Fruit fly (Drosophila melanogaster) whole organism, embryonic: ENCODE results near the gene CG45073.
A peak's percentile ranks its signal among the peaks of the same experiment; 100 is the strongest.

Source experiments
- BEAF-32 ChIP-seq: fragments of 200-800 bp; sonication (Bioruptor generic); optimal IDR thresholded peaks from 3 replicates; lab custom pipeline; 2017; ENCODE audit warnings: missing biosample characterization, missing genetic modification characterization, mild to moderate bottlenecking, moderate library complexity, missing genetic modification reagents
- CG11723 ChIP-seq: fragments of 200-800 bp; sonication (Bioruptor generic); optimal IDR thresholded peaks from 2 replicates; lab custom pipeline; 2017; ENCODE audit warnings: missing biosample characterization, mild to moderate bottlenecking, missing genetic modification characterization
- CG12104 ChIP-seq: fragments of 200-800 bp; sonication (Bioruptor generic); optimal IDR thresholded peaks from 3 replicates; lab custom pipeline; 2016; ENCODE audit warnings: missing biosample characterization, missing genetic modification characterization
- CG13123 ChIP-seq: fragments of 200-800 bp; sonication (Bioruptor generic); optimal IDR thresholded peaks from 2 replicates; lab custom pipeline; 2016; ENCODE audit warnings: missing biosample characterization, missing genetic modification characterization
- CG14860 ChIP-seq: fragments of 200-800 bp; sonication (Bioruptor generic); IDR thresholded peaks from 3 replicates; pipeline ENCODE4 v1.3.6; 2022; ENCODE audit warnings: missing biosample characterization, missing genetic modification characterization; ENCODE audit not compliant: partially characterized antibody
- CG15011 ChIP-seq: fragments of 200-800 bp; sonication (Bioruptor generic); optimal IDR thresholded peaks from 3 replicates; lab custom pipeline; 2018; ENCODE audit warnings: missing biosample characterization, mild to moderate bottlenecking, missing genetic modification characterization
- CG1602 ChIP-seq: fragments of 200-800 bp; sonication (Bioruptor generic); optimal IDR thresholded peaks from 3 replicates; lab custom pipeline; 2016; ENCODE audit warnings: missing biosample characterization, missing genetic modification characterization
- CG16779 ChIP-seq: fragments of 200-800 bp; sonication (Bioruptor generic); IDR thresholded peaks from 2 replicates; pipeline ENCODE4 v1.3.6; 2022; ENCODE audit warnings: missing biosample characterization, missing genetic modification characterization
- CG2116 ChIP-seq: fragments of 200-800 bp; sonication (Bioruptor generic); optimal IDR thresholded peaks from 3 replicates; lab custom pipeline; 2018; ENCODE audit warnings: missing biosample characterization, mild to moderate bottlenecking, missing genetic modification characterization
- CG32772 ChIP-seq: fragments of 200-800 bp; sonication (Bioruptor generic); IDR thresholded peaks from 2 replicates; pipeline ENCODE4 v1.3.6; 2022; ENCODE audit warnings: missing biosample characterization, missing genetic modification characterization
- CG3281 ChIP-seq: fragments of 200-800 bp; sonication (Bioruptor generic); optimal IDR thresholded peaks from 3 replicates; lab custom pipeline; 2017; ENCODE audit warnings: missing biosample characterization, mild to moderate bottlenecking, missing genetic modification characterization
- CG34224 ChIP-seq: fragments of 200-800 bp; sonication (Bioruptor generic); IDR thresholded peaks from 3 replicates; pipeline ENCODE4 v1.3.6; 2022; ENCODE audit warnings: missing biosample characterization, missing genetic modification characterization; ENCODE audit not compliant: partially characterized antibody
- CG3726 ChIP-seq: fragments of 200-800 bp; sonication (Bioruptor generic); IDR thresholded peaks from 3 replicates; pipeline ENCODE4, ENCODE4 v1.3.6; 2022; ENCODE audit warnings: missing biosample characterization, missing genetic modification characterization
- CG3995 ChIP-seq: fragments of 200-800 bp; sonication (Bioruptor generic); optimal IDR thresholded peaks from 3 replicates; lab custom pipeline; 2016; ENCODE audit warnings: missing biosample characterization, missing genetic modification characterization
- CG42726 ChIP-seq: fragments of 200-800 bp; sonication (Bioruptor generic); IDR thresholded peaks from 2 replicates; pipeline ENCODE4 v1.3.6; 2022; ENCODE audit warnings: missing biosample characterization, missing genetic modification characterization; ENCODE audit not compliant: partially characterized antibody
- CG6175 ChIP-seq: fragments of 200-800 bp; sonication (Bioruptor generic); IDR thresholded peaks from 3 replicates; pipeline ENCODE4 v1.3.6; 2022; ENCODE audit warnings: missing biosample characterization, missing genetic modification characterization
- Doc2 ChIP-seq: fragments of 200-800 bp; sonication (Bioruptor generic); IDR thresholded peaks from 2 replicates; pipeline ENCODE4 v1.3.6; 2022; ENCODE audit warnings: missing biosample characterization, missing genetic modification characterization
- Dp ChIP-seq: fragments of 200-800 bp; sonication (Bioruptor generic); optimal IDR thresholded peaks from 2 replicates; lab custom pipeline; 2018; ENCODE audit warnings: missing biosample characterization, mild to moderate bottlenecking, missing genetic modification characterization, moderate library complexity
- Hr78 ChIP-seq, 2 experiments: fragments of 200-800 bp in 1 of 2; fragments of >200 bp in 1 of 2; sonication (Bioruptor generic) in 1 of 2; optimal IDR thresholded peaks; 2 replicates each; lab custom pipeline; 2017 to 2019; ENCODE audit warnings: missing biosample characterization in 2 of 2, missing genetic modification characterization in 2 of 2, mild to moderate bottlenecking in 1 of 2, moderate library complexity in 1 of 2
- MTF-1 ChIP-seq: fragments of 200-800 bp; sonication (Bioruptor generic); optimal IDR thresholded peaks from 2 replicates; lab custom pipeline; 2018; ENCODE audit warnings: missing biosample characterization, mild to moderate bottlenecking, missing genetic modification characterization, borderline replicate concordance
- Myb ChIP-seq: fragments of 200-800 bp; sonication (Bioruptor generic); optimal IDR thresholded peaks from 2 replicates; lab custom pipeline; 2016; ENCODE audit warnings: missing biosample characterization, missing genetic modification characterization
- Nf-YA ChIP-seq: fragments of 200-800 bp; sonication (Bioruptor generic); IDR thresholded peaks from 2 replicates; pipeline ENCODE4 v1.3.6; 2022; ENCODE audit warnings: missing biosample characterization, missing genetic modification characterization
- Opbp ChIP-seq: fragments of 200-800 bp; sonication (Bioruptor generic); IDR thresholded peaks from 3 replicates; pipeline ENCODE4 v1.3.6; 2022; ENCODE audit warnings: missing biosample characterization, missing genetic modification characterization; ENCODE audit not compliant: partially characterized antibody
- Six4 ChIP-seq: fragments of 200-800 bp; sonication (Bioruptor generic); optimal IDR thresholded peaks from 2 replicates; lab custom pipeline; 2016; ENCODE audit warnings: missing biosample characterization, missing genetic modification characterization
- Sox100B ChIP-seq: fragments of 200-800 bp; sonication (Bioruptor generic); optimal IDR thresholded peaks from 3 replicates; lab custom pipeline; 2018; ENCODE audit warnings: missing biosample characterization, mild to moderate bottlenecking, missing genetic modification characterization
- aop ChIP-seq: fragments of 200-800 bp; sonication (Bioruptor generic); IDR thresholded peaks from 2 replicates; pipeline ENCODE4 v1.3.6; 2022; ENCODE audit warnings: missing biosample characterization, missing genetic modification characterization
- da ChIP-seq: fragments of 200-800 bp; sonication (Bioruptor generic); optimal IDR thresholded peaks from 2 replicates; lab custom pipeline; 2016; ENCODE audit warnings: missing biosample characterization, missing genetic modification characterization
- disco-r ChIP-seq: fragments of 200-800 bp; sonication (Bioruptor generic); optimal IDR thresholded peaks from 2 replicates; lab custom pipeline; 2016; ENCODE audit warnings: missing biosample characterization, missing genetic modification characterization
- dpn ChIP-seq, 2 experiments: fragments of 200-800 bp; sonication (Bioruptor generic); optimal IDR thresholded peaks; 3 replicates each; lab custom pipeline; 2016; ENCODE audit warnings: missing biosample characterization in 2 of 2, missing genetic modification characterization in 2 of 2
- gfzf ChIP-seq: fragments of 200-800 bp; sonication (Bioruptor generic); optimal IDR thresholded peaks from 2 replicates; lab custom pipeline; 2016; ENCODE audit warnings: missing biosample characterization, mild to moderate bottlenecking, missing genetic modification characterization, moderate library complexity
- gro ChIP-seq: fragments of 200-800 bp; sonication (Bioruptor generic); optimal IDR thresholded peaks from 2 replicates; lab custom pipeline; 2016; ENCODE audit warnings: missing biosample characterization, missing genetic modification characterization
- hkb ChIP-seq, 2 experiments: fragments of 200-800 bp in 1 of 2; fragments of >200 bp in 1 of 2; sonication (Bioruptor generic) in 1 of 2; IDR thresholded peaks in 1 of 2; optimal IDR thresholded peaks in 1 of 2; 2 replicates each; pipeline versions ENCODE4 v1.3.6 to Lab custom; 2017 to 2022; ENCODE audit warnings: missing biosample characterization in 1 of 2, missing genetic modification characterization in 1 of 2
- lov ChIP-seq, 2 experiments: fragments of 200-800 bp in 1 of 2; fragments of >200 bp in 1 of 2; sonication (Bioruptor generic) in 1 of 2; IDR thresholded peaks in 1 of 2; optimal IDR thresholded peaks in 1 of 2; 2 replicates in 1 of 2; 3 replicates in 1 of 2; pipeline versions ENCODE4 v1.3.6 to Lab custom; 2017 to 2022; ENCODE audit warnings: missing biosample characterization in 1 of 2, missing genetic modification characterization in 1 of 2
- phol ChIP-seq: fragments of 200-800 bp; sonication (Bioruptor generic); optimal IDR thresholded peaks from 3 replicates; lab custom pipeline; 2018; ENCODE audit warnings: missing biosample characterization, mild to moderate bottlenecking, missing genetic modification characterization, moderate library complexity
- pita ChIP-seq: fragments of 200-800 bp; sonication (Bioruptor generic); optimal IDR thresholded peaks from 2 replicates; lab custom pipeline; 2017; ENCODE audit warnings: missing biosample characterization, mild to moderate bottlenecking, missing genetic modification characterization
- prd ChIP-seq, 3 experiments: fragments of >200 bp in 2 of 3; fragments of 200-800 bp in 1 of 3; sonication (Bioruptor generic) in 1 of 3; optimal IDR thresholded peaks in 2 of 3; IDR thresholded peaks in 1 of 3; 2 replicates in 2 of 3; 3 replicates in 1 of 3; pipeline versions ENCODE4 v1.3.6 to Lab custom; 2017 to 2022; ENCODE audit warnings: missing biosample characterization in 1 of 3, missing genetic modification characterization in 1 of 3
- repo ChIP-seq: fragments of 200-800 bp; sonication (Bioruptor generic); optimal IDR thresholded peaks from 2 replicates; lab custom pipeline; 2016; ENCODE audit warnings: missing biosample characterization, missing genetic modification characterization
- salm ChIP-seq: fragments of 200-800 bp; sonication (Bioruptor generic); optimal IDR thresholded peaks from 2 replicates; lab custom pipeline; 2018; ENCODE audit warnings: missing biosample characterization, mild to moderate bottlenecking, missing genetic modification characterization
- sc ChIP-seq, 3 experiments: fragments of >200 bp in 2 of 3; fragments of 200-800 bp in 1 of 3; sonication (Bioruptor generic) in 1 of 3; optimal IDR thresholded peaks; 2 replicates in 2 of 3; 3 replicates in 1 of 3; lab custom pipeline; 2017; ENCODE audit warnings: mild to moderate bottlenecking in 1 of 3, missing biosample characterization in 1 of 3, missing genetic modification characterization in 1 of 3, missing genetic modification reagents in 1 of 3
- sim ChIP-seq: fragments of 200-800 bp; sonication (Bioruptor generic); IDR thresholded peaks from 2 replicates; pipeline ENCODE4 v1.3.6; 2022; ENCODE audit warnings: missing biosample characterization, missing genetic modification characterization
- sna ChIP-seq: fragments of 200-800 bp; sonication (Bioruptor generic); IDR thresholded peaks from 2 replicates; pipeline ENCODE4 v1.3.6; 2022; ENCODE audit warnings: missing biosample characterization, missing genetic modification characterization; ENCODE audit not compliant: partially characterized antibody
- sr ChIP-seq: fragments of 200-800 bp; sonication (Bioruptor generic); IDR thresholded peaks from 3 replicates; pipeline ENCODE4 v1.3.6; 2022; ENCODE audit warnings: missing biosample characterization, missing genetic modification characterization
- tgo ChIP-seq: fragments of 200-800 bp; sonication (Bioruptor generic); IDR thresholded peaks from 3 replicates; pipeline ENCODE4 v1.3.6; 2022; ENCODE audit warnings: missing biosample characterization, missing genetic modification characterization
- zen ChIP-seq: fragments of 200-800 bp; sonication (Bioruptor generic); optimal IDR thresholded peaks from 3 replicates; lab custom pipeline; 2018; ENCODE audit warnings: missing biosample characterization, mild to moderate bottlenecking, missing genetic modification characterization, moderate library complexity
- zfh2 ChIP-seq: fragments of 200-800 bp; sonication (Bioruptor generic); optimal IDR thresholded peaks from 2 replicates; lab custom pipeline; 2016; ENCODE audit warnings: missing biosample characterization, missing genetic modification characterization

The CG45073 gene

dm6 chr3R:30170671-30171667, 46.4 kb upstream of the CG45073 start, which contains the start of gene Rsod (continued):
- TF ChIP-seq sna (no peak), CG32772 (GFP tag; lab: Robert Waterston, UW) (peak; percentile 52; the same call in 1 of the 2 replicates), prd (optimal IDR thresholded peaks at IDR 0.05; lab: Kevin White, UChicago) (no peak), prd (GFP tag; IDR thresholded peaks at IDR 0.05; lab: Robert Waterston, UW) (peak; percentile 73; the same call in 2 of the 3 replicates), CG2116 (peak; percentile 5), CG3995 (GFP tag; lab: Kevin White, UChicago) (no peak), Six4 (GFP tag; lab: Kevin White, UChicago) (peak; percentile 23), disco-r (GFP tag; lab: Kevin White, UChicago) (no peak), Doc2 (GFP tag; lab: Robert Waterston, UW) (no peak), zfh2 (GFP tag; lab: Kevin White, UChicago) (no peak), CG15011 (no peak), sim (peak; percentile 41), Myb (GFP tag; lab: Kevin White, UChicago) (no peak), CG11723 (GFP tag; lab: Kevin White, UChicago) (peak; percentile 36), hkb (optimal IDR thresholded peaks at IDR 0.05; lab: Kevin White, UChicago) (no peak), hkb (GFP tag; IDR thresholded peaks at IDR 0.05; lab: Robert Waterston, UW) (peak; percentile 82), BEAF-32 (GFP tag; lab: Kevin White, UChicago) (no peak), sc (optimal IDR thresholded peaks at IDR 0.05; lab: Kevin White, UChicago) (no peak), sc (GFP tag; optimal IDR thresholded peaks at IDR 0.05; lab: Kevin White, UChicago) (peak; percentile 50), pita (GFP tag; lab: Kevin White, UChicago) (no peak), Opbp (no peak), phol (tag; lab: Kevin White, UChicago) (peak; percentile 56), CG1602 (GFP tag; lab: Kevin White, UChicago) (peak; percentile 46), aop (peak; percentile 45; the same call in 1 of the 2 replicates), CG12104 (peak; percentile 28), gro (GFP tag; lab: Kevin White, UChicago) (no peak), CG42726 (no peak), dpn (GFP tag; optimal IDR thresholded peaks at IDR 0.05; lab: Kevin White, UChicago) (peak in 1 of 2 experiments; percentile 61), Nf-YA (GFP tag; lab: Robert Waterston, UW) (peak; percentile 27; the same call in 1 of the 2 replicates), CG3281 (no peak), MTF-1 (GFP tag; lab: Kevin White, UChicago) (no peak), tgo (GFP tag; lab: Robert Waterston, UW) (peak; percentile 79), Dp (no peak), gfzf (GFP tag; lab: Kevin White, UChicago) (no peak), da (GFP tag; lab: Kevin White, UChicago) (no peak), CG3726 (peak; percentile 64; the same call in 2 of the 3 replicates), CG16779 (GFP tag; lab: Robert Waterston, UW) (no peak), CG34224 (GFP tag; lab: Robert Waterston, UW) (no peak), repo (no peak), Hr78 (GFP tag; optimal IDR thresholded peaks at IDR 0.05; lab: Kevin White, UChicago) (peak in 1 of 2 experiments; percentile 27), sr (GFP tag; lab: Robert Waterston, UW) (peak; percentile 14; the same call in 1 of the 3 replicates), salm (peak; percentile 37), Sox100B (peak; percentile 58), lov (optimal IDR thresholded peaks at IDR 0.05; lab: Kevin White, UChicago) (no peak), lov (GFP tag; IDR thresholded peaks at IDR 0.05; lab: Robert Waterston, UW) (peak; percentile 58; the same call in 2 of the 3 replicates), CG13123 (GFP tag; lab: Kevin White, UChicago) (no peak), CG6175 (GFP tag; lab: Robert Waterston, UW) (no peak), zen (tag; lab: Kevin White, UChicago) (no peak), CG14860 (GFP tag; lab: Robert Waterston, UW) (no peak)
